Worm (Caenorhabditis elegans): ENCODE measurements around the gene sri-10.

DNA sequence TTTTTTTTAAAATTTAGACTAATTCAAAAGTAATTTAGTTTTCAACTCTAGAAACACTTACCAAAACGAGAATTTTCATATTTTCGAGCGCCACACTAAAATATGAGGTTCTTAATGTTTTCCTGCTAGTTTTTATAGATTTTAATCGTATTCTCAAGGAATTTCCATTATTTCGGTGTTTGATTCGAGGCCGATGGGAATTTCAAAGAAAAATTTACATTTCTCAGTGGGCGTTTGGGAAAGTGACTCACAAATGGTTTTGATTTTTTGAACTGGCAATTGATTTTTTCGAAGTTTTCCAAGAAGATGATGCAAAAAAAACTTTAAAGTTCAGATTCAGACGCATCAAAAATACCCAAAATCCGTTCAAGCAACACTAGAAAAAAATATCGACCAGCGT, 4.2 kb downstream of the sri-10 start, which contains the start of gene C54E10.11:
- no peak for TF ChIP-seq ref-1 (GFP tag; conservative IDR thresholded peaks at IDR 0.05)
- TF ChIP-seq klf-2 (GFP tag; conservative IDR thresholded peaks at IDR 0.05) = no peak
- TF ChIP-seq flt-1 (GFP tag; IDR thresholded peaks at IDR 0.05) = no peak
- TF ChIP-seq ztf-23 (GFP tag; IDR thresholded peaks at IDR 0.05) = no peak
- TF ChIP-seq ztf-29 (GFP tag; IDR thresholded peaks at IDR 0.05) = no peak
- TF ChIP-seq T22C8.4 (GFP tag; IDR thresholded peaks at IDR 0.05) = no peak
- TF ChIP-seq med-1 (GFP tag; optimal IDR thresholded peaks at IDR 0.05; ENCODE audit: insufficient read depth) = no peak
